Fruit fly (Drosophila melanogaster) whole organism, prepupa: ENCODE results near the gene Galphai.

Experiments used
- CG16779 ChIP-seq: fragments of 200-800 bp; sonication (Bioruptor generic); optimal IDR thresholded peaks from 3 replicates; lab custom pipeline; 2017; ENCODE audit warnings: missing biosample characterization, mild to moderate bottlenecking, missing genetic modification characterization
- CG6163 ChIP-seq: fragments of 200-800 bp; sonication (Bioruptor generic); IDR thresholded peaks from 3 replicates; pipeline ENCODE4 v1.3.6; 2022; ENCODE audit warnings: missing biosample characterization, missing genetic modification characterization
- CG6854 ChIP-seq: fragments of 200-800 bp; sonication (Bioruptor generic); optimal IDR thresholded peaks from 2 replicates; lab custom pipeline; 2017; ENCODE audit warnings: missing biosample characterization, mild to moderate bottlenecking, missing genetic modification characterization
- CG8319 ChIP-seq: fragments of 200-800 bp; sonication (Bioruptor generic); optimal IDR thresholded peaks from 3 replicates; lab custom pipeline; 2016; ENCODE audit warnings: missing biosample characterization, missing genetic modification characterization
- Eip78C ChIP-seq: fragments of 200-800 bp; sonication (Bioruptor generic); peaks from one replicate; lab custom pipeline; 2016; ENCODE audit warnings: missing biosample characterization, missing genetic modification characterization
- Hr39 ChIP-seq: fragments of 200-800 bp; sonication (Bioruptor generic); optimal IDR thresholded peaks from 2 replicates; lab custom pipeline; 2016; ENCODE audit warnings: missing biosample characterization, missing genetic modification characterization
- acj6 ChIP-seq: fragments of 200-800 bp; sonication (Bioruptor generic); optimal IDR thresholded peaks from 3 replicates; lab custom pipeline; 2016; ENCODE audit warnings: missing biosample characterization, missing genetic modification characterization
- dac ChIP-seq: fragments of 200-800 bp; sonication (Bioruptor generic); optimal IDR thresholded peaks from 2 replicates; lab custom pipeline; 2017; ENCODE audit warnings: missing biosample characterization, mild to moderate bottlenecking, missing genetic modification characterization
- ss ChIP-seq, 2 experiments: fragments of 200-800 bp; sonication (Bioruptor generic); optimal IDR thresholded peaks; 2 replicates in 1 of 2; 3 replicates in 1 of 2; lab custom pipeline; 2017 to 2018; ENCODE audit warnings: mild to moderate bottlenecking in 2 of 2, missing biosample characterization in 2 of 2, missing genetic modification characterization in 2 of 2, moderate library complexity in 1 of 2

- no peak for TF ChIP-seq CG6854 (GFP tag; lab: Kevin White, UChicago)
- no peak for TF ChIP-seq acj6 (GFP tag; lab: Kevin White, UChicago)
- no peak for TF ChIP-seq Hr39 (GFP tag; lab: Kevin White, UChicago)
- TF ChIP-seq dac (GFP tag; lab: Kevin White, UChicago) = no peak
- no peak for TF ChIP-seq CG16779 (tag; lab: Kevin White, UChicago)
- no peak for TF ChIP-seq Eip78C (GFP tag; lab: Kevin White, UChicago)
- no peak for TF ChIP-seq CG8319 (GFP tag; lab: Kevin White, UChicago)
- no peak for TF ChIP-seq ss (GFP tag; optimal IDR thresholded peaks at IDR 0.05; lab: Kevin White, UChicago)
- no peak for TF ChIP-seq CG6163 (GFP tag; lab: Robert Waterston, UW)
Observed at dm6 chr3L:7026694-7027093, 46.9 kb upstream of the Galphai start, which contains the start of gene CG17744.
